Fruit fly (Drosophila melanogaster): ENCODE measurements around the gene CG43965.

Gene CG43965

dm6 chr3L:8767876-8768275 lies 42.3 kb upstream of the CG43965 start:
- TF ChIP-seq CG6683 (GFP tag; optimal IDR thresholded peaks at IDR 0.05), result no peak
- TF ChIP-seq jumu (GFP tag; optimal IDR thresholded peaks at IDR 0.05), result no peak
- no peak for TF ChIP-seq wor (GFP tag; IDR thresholded peaks at IDR 0.05)
- no peak for TF ChIP-seq eyg (GFP tag; optimal IDR thresholded peaks at IDR 0.05)
- TF ChIP-seq Neu2 (GFP tag; optimal IDR thresholded peaks at IDR 0.05; ENCODE audit: borderline replicate concordance), result no peak
- TF ChIP-seq CG10267 (tag; optimal IDR thresholded peaks at IDR 0.05), result no peak
- peak; percentile 18 for TF ChIP-seq trh (GFP tag; optimal IDR thresholded peaks at IDR 0.05)
- no peak for TF ChIP-seq CG10654 (GFP tag; optimal IDR thresholded peaks at IDR 0.05)
- TF ChIP-seq pho (GFP tag; optimal IDR thresholded peaks at IDR 0.05), result peak; percentile 42
- TF ChIP-seq org-1 (GFP tag; optimal IDR thresholded peaks at IDR 0.05), result peak; percentile 42
- no peak for TF ChIP-seq CG15696 (tag; optimal IDR thresholded peaks at IDR 0.05)
- no peak for TF ChIP-seq Nf-YA (GFP tag; IDR thresholded peaks at IDR 0.05)
- no peak for TF ChIP-seq CG4707 (GFP tag; optimal IDR thresholded peaks at IDR 0.05)
- TF ChIP-seq CG13424 (tag; optimal IDR thresholded peaks at IDR 0.05), result peak; percentile 22
- TF ChIP-seq bab2 (GFP tag; optimal IDR thresholded peaks at IDR 0.05), result no peak
- no peak for TF ChIP-seq ATbp (GFP tag; optimal IDR thresholded peaks at IDR 0.05)
- TF ChIP-seq CG13287 (GFP tag; IDR thresholded peaks at IDR 0.05; ENCODE audit: partially characterized antibody), result no peak
- TF ChIP-seq Dek (tag; optimal IDR thresholded peaks at IDR 0.05), result no peak
- no peak for TF ChIP-seq CG1832 (GFP tag; optimal IDR thresholded peaks at IDR 0.05)
- peak; percentile 46 for TF ChIP-seq fu2 (GFP tag; optimal IDR thresholded peaks at IDR 0.05)
- peak; percentile 20 for TF ChIP-seq CG6854 (GFP tag; optimal IDR thresholded peaks at IDR 0.05)
- no peak for TF ChIP-seq Abd-B (GFP tag; optimal IDR thresholded peaks at IDR 0.05)
- TF ChIP-seq CG6765 (GFP tag; optimal IDR thresholded peaks at IDR 0.05), result peak; percentile 42
- peak; percentile 76 for TF ChIP-seq CG2678 (tag; optimal IDR thresholded peaks at IDR 0.05)
- TF ChIP-seq CG2875 (GFP tag; optimal IDR thresholded peaks at IDR 0.05), result no peak
- peak; percentile 24 for TF ChIP-seq shn (GFP tag; optimal IDR thresholded peaks at IDR 0.05)
- no peak for TF ChIP-seq CG8765 (GFP tag; IDR thresholded peaks at IDR 0.05)
- no peak for TF ChIP-seq CG10979 (tag; optimal IDR thresholded peaks at IDR 0.05)
- no peak for TF ChIP-seq CG3065 (GFP tag; optimal IDR thresholded peaks at IDR 0.05)
- TF ChIP-seq ato (GFP tag; IDR thresholded peaks at IDR 0.05; ENCODE audit: partially characterized antibody), result no peak
- TF ChIP-seq CG18619 (GFP tag; optimal IDR thresholded peaks at IDR 0.05), result peak; percentile 52
- TF ChIP-seq Dbx (GFP tag; IDR thresholded peaks at IDR 0.05), result peak; percentile 34; the same call in 1 of the 3 replicates
- TF ChIP-seq CG18262 (tag; optimal IDR thresholded peaks at IDR 0.05), result peak; percentile 18
- TF ChIP-seq ac (GFP tag; optimal IDR thresholded peaks at IDR 0.05), result no peak
- TF ChIP-seq CG11723 (GFP tag; optimal IDR thresholded peaks at IDR 0.05), result peak; percentile 26
- peak; percentile 21 for TF ChIP-seq Sox102F (GFP tag; optimal IDR thresholded peaks at IDR 0.05)
- TF ChIP-seq dmrt99B (tag; optimal IDR thresholded peaks at IDR 0.05), result peak; percentile 42
- TF ChIP-seq CG15073 (GFP tag; optimal IDR thresholded peaks at IDR 0.05), result no peak
- TF ChIP-seq Ravus (GFP tag; IDR thresholded peaks at IDR 0.05), result no peak
- TF ChIP-seq CG13775 (GFP tag; optimal IDR thresholded peaks at IDR 0.05), result peak; percentile 50
- no peak for TF ChIP-seq Doc3 (GFP tag; IDR thresholded peaks at IDR 0.05; ENCODE audit: partially characterized antibody)
- peak; percentile 11; the same call in 1 of the 2 replicates for TF ChIP-seq ranshi (GFP tag; IDR thresholded peaks at IDR 0.05)
- no peak for TF ChIP-seq CG3726 (GFP tag; IDR thresholded peaks at IDR 0.05)
- no peak for TF ChIP-seq YL-1 (GFP tag; optimal IDR thresholded peaks at IDR 0.05)
- TF ChIP-seq CG31388 (GFP tag; optimal IDR thresholded peaks at IDR 0.05), result no peak
- peak; percentile 8; the same call in 1 of the 2 replicates for TF ChIP-seq CG14667 (GFP tag; IDR thresholded peaks at IDR 0.05)
- TF ChIP-seq ab (GFP tag; optimal IDR thresholded peaks at IDR 0.05), result no peak
- no peak for TF ChIP-seq CG4854 (GFP tag; optimal IDR thresholded peaks at IDR 0.05)
- no peak for TF ChIP-seq Opbp (GFP tag; IDR thresholded peaks at IDR 0.05; ENCODE audit: partially characterized antibody)
- no peak for TF ChIP-seq Hr39 (optimal IDR thresholded peaks at IDR 0.05)
- no peak for TF ChIP-seq Fer2 (tag; optimal IDR thresholded peaks at IDR 0.05)
